Fruit fly (Drosophila melanogaster) whole organism, pupa: ENCODE measurements around the gene Hexo1.

Experiments used
- CG10348 ChIP-seq: fragments of 200-800 bp; sonication (Bioruptor generic); IDR thresholded peaks from 2 replicates; pipeline ENCODE4 v1.3.6; 2022; ENCODE audit warnings: missing biosample characterization, missing genetic modification characterization
- CG12605 ChIP-seq: fragments of 200-800 bp; sonication (Bioruptor generic); IDR thresholded peaks from 2 replicates; pipeline ENCODE4 v1.3.6; 2022; ENCODE audit warnings: missing biosample characterization, missing genetic modification characterization
- CG13204 ChIP-seq: fragments of 200-800 bp; sonication (Bioruptor generic); optimal IDR thresholded peaks from 2 replicates; lab custom pipeline; 2018; ENCODE audit warnings: missing biosample characterization, mild to moderate bottlenecking, missing genetic modification characterization, moderate library complexity
- CG14655 ChIP-seq: fragments of 200-800 bp; sonication (Bioruptor generic); optimal IDR thresholded peaks from 3 replicates; lab custom pipeline; 2017; ENCODE audit warnings: mild to moderate bottlenecking, missing biosample characterization, missing genetic modification reagents, missing genetic modification characterization
- CG15710 ChIP-seq: fragments of 200-800 bp; sonication (Bioruptor generic); optimal IDR thresholded peaks from 2 replicates; lab custom pipeline; 2018; ENCODE audit warnings: missing biosample characterization, mild to moderate bottlenecking, missing genetic modification characterization, moderate library complexity
- CG32121 ChIP-seq: fragments of 200-800 bp; sonication (Bioruptor generic); IDR thresholded peaks from 2 replicates; pipeline ENCODE4 v1.3.6; 2022; ENCODE audit warnings: missing biosample characterization, missing genetic modification characterization
- CG4496 ChIP-seq: fragments of 200-800 bp; sonication (Bioruptor generic); IDR thresholded peaks from 3 replicates; pipeline ENCODE4 v1.3.6; 2022; ENCODE audit warnings: missing biosample characterization, missing genetic modification characterization
- CG8159 ChIP-seq: fragments of 200-800 bp; sonication (Bioruptor generic); optimal IDR thresholded peaks from 3 replicates; lab custom pipeline; 2018; ENCODE audit warnings: missing biosample characterization, mild to moderate bottlenecking, missing genetic modification characterization, moderate library complexity
- CG8301 ChIP-seq: fragments of 200-800 bp; sonication (Bioruptor generic); optimal IDR thresholded peaks from 2 replicates; lab custom pipeline; 2018; ENCODE audit warnings: missing biosample characterization, mild to moderate bottlenecking, missing genetic modification characterization
- CG9948 ChIP-seq: fragments of 200-800 bp; sonication (Bioruptor generic); optimal IDR thresholded peaks from 2 replicates; lab custom pipeline; 2018; ENCODE audit warnings: missing biosample characterization, mild to moderate bottlenecking, missing genetic modification characterization, moderate library complexity
- D1 ChIP-seq: fragments of 200-800 bp; sonication (Bioruptor generic); optimal IDR thresholded peaks from 2 replicates; lab custom pipeline; 2018; ENCODE audit warnings: missing biosample characterization, mild to moderate bottlenecking, missing genetic modification characterization, moderate library complexity
- EcR ChIP-seq: fragments of 200-800 bp; sonication (Bioruptor generic); optimal IDR thresholded peaks from 3 replicates; lab custom pipeline; 2019; ENCODE audit warnings: missing biosample characterization, missing genetic modification characterization, mild to moderate bottlenecking, moderate library complexity, missing genetic modification reagents
- Pif1B ChIP-seq: fragments of 200-800 bp; sonication (Bioruptor generic); optimal IDR thresholded peaks from 3 replicates; lab custom pipeline; 2016; ENCODE audit warnings: missing biosample characterization, missing genetic modification characterization
- fd96Ca ChIP-seq: fragments of 200-800 bp; sonication (Bioruptor generic); IDR thresholded peaks from 3 replicates; pipeline ENCODE4 v1.3.6; 2022; ENCODE audit warnings: missing biosample characterization, missing genetic modification characterization

DNA sequence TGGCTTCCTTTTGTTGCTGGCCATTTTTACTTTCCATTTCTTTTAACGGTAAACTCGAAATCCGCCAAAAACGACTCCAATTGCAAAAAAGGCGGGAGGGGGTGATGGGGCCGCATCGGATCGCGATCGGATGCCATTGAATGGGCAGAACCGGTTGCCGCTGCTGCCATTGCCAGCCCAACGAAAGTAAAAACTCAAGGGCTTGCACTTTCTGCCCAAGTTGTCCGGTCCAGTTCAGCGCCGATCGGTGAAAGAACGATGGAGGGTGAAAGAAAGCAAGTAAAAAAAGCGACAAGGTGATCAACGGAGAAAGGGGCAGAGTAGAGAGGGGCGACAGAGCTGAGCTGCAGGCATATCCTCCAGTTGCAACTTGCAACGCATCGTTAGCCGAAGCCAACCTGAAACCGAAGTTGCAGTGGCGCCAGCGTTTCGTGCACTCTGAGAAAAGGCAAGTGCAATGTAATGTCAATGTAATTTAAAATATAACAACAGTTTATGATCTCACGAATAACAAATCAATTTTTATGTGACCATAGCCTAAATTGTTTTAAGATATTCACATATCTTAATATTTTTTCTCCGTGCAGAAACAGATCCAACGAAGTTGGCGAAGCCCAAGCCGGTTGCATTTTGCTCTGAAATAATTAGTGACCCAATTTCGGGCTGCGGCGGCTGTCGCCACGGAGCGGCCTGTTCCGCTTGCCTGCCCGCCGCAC, 16.0 kb downstream of the Hexo1 start:
- TF ChIP-seq CG10348 (GFP tag; lab: Robert Waterston, UW) = peak; percentile 69; the same call in 1 of the 2 replicates
- TF ChIP-seq CG12605 (GFP tag; lab: Robert Waterston, UW) = peak; percentile 89
- peak; percentile 36 for TF ChIP-seq D1
- TF ChIP-seq fd96Ca (GFP tag; lab: Robert Waterston, UW) = peak; percentile 92
- peak; percentile 95 for TF ChIP-seq CG4496 (GFP tag; lab: Robert Waterston, UW)
- peak; percentile 93 for TF ChIP-seq CG8301 (tag; lab: Kevin White, UChicago)
- TF ChIP-seq CG9948 (tag; lab: Kevin White, UChicago) = peak; percentile 48
- TF ChIP-seq CG13204 (GFP tag; lab: Kevin White, UChicago) = peak; percentile 48
- peak; percentile 95 for TF ChIP-seq CG32121
- TF ChIP-seq EcR (GFP tag; lab: Kevin White, UChicago) = no peak
- peak; percentile 80 for TF ChIP-seq CG15710 (tag; lab: Kevin White, UChicago)
- peak; percentile 89 for TF ChIP-seq CG14655 (GFP tag; lab: Kevin White, UChicago)
- peak; percentile 85 for TF ChIP-seq Pif1B
- TF ChIP-seq CG8159 (tag; lab: Kevin White, UChicago) = peak; percentile 69
